Fruit fly (Drosophila melanogaster) whole organism, prepupa: ENCODE results near the gene Axs.

Source experiments
- CG16779 ChIP-seq: fragments of 200-800 bp; sonication (Bioruptor generic); optimal IDR thresholded peaks from 3 replicates; lab custom pipeline; 2017; ENCODE audit warnings: missing biosample characterization, mild to moderate bottlenecking, missing genetic modification characterization
- CG34406 ChIP-seq: fragments of 200-800 bp; sonication (Bioruptor generic); optimal IDR thresholded peaks from 3 replicates; lab custom pipeline; 2016; ENCODE audit warnings: missing biosample characterization, missing genetic modification characterization
- CG3919 ChIP-seq: fragments of 200-800 bp; sonication (Bioruptor generic); optimal IDR thresholded peaks from 3 replicates; lab custom pipeline; 2016; ENCODE audit warnings: missing biosample characterization, missing genetic modification characterization
- CG6808 ChIP-seq: fragments of 200-800 bp; sonication (Bioruptor generic); optimal IDR thresholded peaks from 3 replicates; lab custom pipeline; 2017; ENCODE audit warnings: missing biosample characterization, missing genetic modification characterization, mild to moderate bottlenecking, moderate library complexity, missing genetic modification reagents
- CG6854 ChIP-seq: fragments of 200-800 bp; sonication (Bioruptor generic); optimal IDR thresholded peaks from 2 replicates; lab custom pipeline; 2017; ENCODE audit warnings: missing biosample characterization, mild to moderate bottlenecking, missing genetic modification characterization
- Gug ChIP-seq: fragments of 200-800 bp; sonication (Bioruptor generic); IDR thresholded peaks from 2 replicates; pipeline ENCODE4 v1.3.6; 2022; ENCODE audit warnings: missing biosample characterization, missing genetic modification characterization
- Hr39 ChIP-seq: fragments of 200-800 bp; sonication (Bioruptor generic); optimal IDR thresholded peaks from 2 replicates; lab custom pipeline; 2016; ENCODE audit warnings: missing biosample characterization, missing genetic modification characterization
- Hr4 ChIP-seq: fragments of 200-800 bp; sonication (Bioruptor generic); optimal IDR thresholded peaks from 3 replicates; lab custom pipeline; 2016; ENCODE audit warnings: missing biosample characterization, missing genetic modification characterization
- OdsH ChIP-seq: fragments of 200-800 bp; sonication (Bioruptor generic); optimal IDR thresholded peaks from 3 replicates; lab custom pipeline; 2016; ENCODE audit warnings: missing biosample characterization, missing genetic modification characterization
- lz ChIP-seq: fragments of 200-800 bp; sonication (Bioruptor generic); optimal IDR thresholded peaks from 3 replicates; lab custom pipeline; 2016; ENCODE audit warnings: missing biosample characterization, missing genetic modification characterization
- pdm3 ChIP-seq: fragments of 200-800 bp; sonication (Bioruptor generic); optimal IDR thresholded peaks from 3 replicates; lab custom pipeline; 2016; ENCODE audit warnings: missing biosample characterization, missing genetic modification characterization
- svp ChIP-seq: fragments of 200-800 bp; sonication (Bioruptor generic); peaks from one replicate; lab custom pipeline; 2016; ENCODE audit warnings: missing biosample characterization, missing genetic modification characterization
- vri ChIP-seq: fragments of 200-800 bp; sonication (Bioruptor generic); optimal IDR thresholded peaks from 3 replicates; lab custom pipeline; 2016; ENCODE audit warnings: missing biosample characterization, mild to moderate bottlenecking, missing genetic modification characterization

dm6 chrX:16683765-16684164 lies at the start of gene Axs:
- TF ChIP-seq vri (GFP tag; lab: Kevin White, UChicago) (no peak), pdm3 (GFP tag; lab: Kevin White, UChicago) (peak; percentile 5), Gug (GFP tag; lab: Robert Waterston, UW) (no peak), CG6854 (GFP tag; lab: Kevin White, UChicago) (no peak), lz (GFP tag; lab: Kevin White, UChicago) (no peak), svp (GFP tag; lab: Kevin White, UChicago) (no peak), Hr39 (GFP tag; lab: Kevin White, UChicago) (no peak), CG16779 (no peak), OdsH (no peak), CG6808 (GFP tag; lab: Kevin White, UChicago) (no peak), Hr4 (GFP tag; lab: Kevin White, UChicago) (no peak), CG3919 (no peak), CG34406 (GFP tag; lab: Kevin White, UChicago) (no peak)
